Worm (Caenorhabditis elegans) whole organism, L4 larva: ENCODE results near the gene nhr-10.

Source experiments
- lim-7 ChIP-seq: fragments of 200-800 bp; sonication (Bioruptor generic); IDR thresholded peaks from 2 replicates; pipeline ENCODE4 v1.3.6; 2022; ENCODE audit warnings: missing genetic modification characterization, missing compliant biosample characterization
- set-16 ChIP-seq: fragments of 200-800 bp; sonication (Bioruptor generic); IDR thresholded peaks from 2 replicates; pipeline ENCODE4 v1.3.6; 2022; ENCODE audit warnings: missing genetic modification reagents, missing genetic modification characterization, missing compliant biosample characterization

- TF ChIP-seq set-16 (GFP tag; lab: Robert Waterston, UW) = no peak
- TF ChIP-seq lim-7 (GFP tag; lab: Robert Waterston, UW) = no peak
These were observed 39.3 kb upstream of the nhr-10 start for ce11 chrIII:7154526-7154925.
